Fruit fly (Drosophila melanogaster) whole organism, prepupa: ENCODE results near the gene CG14346.

Experiments
- Blimp-1 ChIP-seq: fragments of 200-800 bp; sonication (Bioruptor generic); optimal IDR thresholded peaks from 3 replicates; lab custom pipeline; 2017; ENCODE audit warnings: missing biosample characterization, missing genetic modification characterization, mild to moderate bottlenecking, moderate library complexity, missing genetic modification reagents
- CG10631 ChIP-seq: fragments of 200-800 bp; sonication (Bioruptor generic); optimal IDR thresholded peaks from 2 replicates; lab custom pipeline; 2016; ENCODE audit warnings: missing biosample characterization, missing genetic modification characterization
- CG10669 ChIP-seq: fragments of 200-800 bp; sonication (Bioruptor generic); optimal IDR thresholded peaks from 3 replicates; lab custom pipeline; 2018; ENCODE audit warnings: missing biosample characterization, mild to moderate bottlenecking, missing genetic modification characterization, moderate library complexity
- CG11294 ChIP-seq: fragments of 200-800 bp; sonication (Bioruptor generic); IDR thresholded peaks from 2 replicates; pipeline ENCODE4 v1.3.6; 2022; ENCODE audit warnings: missing biosample characterization, missing genetic modification characterization
- CG11762 ChIP-seq: fragments of 200-800 bp; sonication (Bioruptor generic); optimal IDR thresholded peaks from 3 replicates; lab custom pipeline; 2016; ENCODE audit warnings: missing biosample characterization, missing genetic modification characterization; ENCODE audit not compliant: insufficient read depth
- CG11902 ChIP-seq: fragments of 200-800 bp; sonication (Bioruptor generic); optimal IDR thresholded peaks from 3 replicates; lab custom pipeline; 2016; ENCODE audit warnings: missing biosample characterization, missing genetic modification characterization
- CG15336 ChIP-seq: fragments of 200-800 bp; sonication (Bioruptor generic); IDR thresholded peaks from 2 replicates; pipeline ENCODE4 v1.3.6; 2022; ENCODE audit warnings: missing biosample characterization, missing genetic modification characterization
- CG1621 ChIP-seq: fragments of 200-800 bp; sonication (Bioruptor generic); optimal IDR thresholded peaks from 3 replicates; lab custom pipeline; 2018; ENCODE audit warnings: missing biosample characterization, mild to moderate bottlenecking, missing genetic modification characterization
- CG3032 ChIP-seq: fragments of 200-800 bp; optimal IDR thresholded peaks from 2 replicates; lab custom pipeline; 2019; ENCODE audit warnings: missing biosample characterization, mild to moderate bottlenecking, missing genetic modification characterization, moderate library complexity
- CG31627 ChIP-seq: fragments of 200-800 bp; sonication (Bioruptor generic); optimal IDR thresholded peaks from 3 replicates; lab custom pipeline; 2016; ENCODE audit warnings: missing biosample characterization, missing genetic modification characterization
- CG34406 ChIP-seq: fragments of 200-800 bp; sonication (Bioruptor generic); optimal IDR thresholded peaks from 3 replicates; lab custom pipeline; 2016; ENCODE audit warnings: missing biosample characterization, missing genetic modification characterization
- CG3919 ChIP-seq: fragments of 200-800 bp; sonication (Bioruptor generic); optimal IDR thresholded peaks from 3 replicates; lab custom pipeline; 2016; ENCODE audit warnings: missing biosample characterization, missing genetic modification characterization
- CG4318 ChIP-seq: fragments of 200-800 bp; sonication (Bioruptor generic); optimal IDR thresholded peaks from 3 replicates; lab custom pipeline; 2017; ENCODE audit warnings: missing biosample characterization, mild to moderate bottlenecking, missing genetic modification characterization
- CG6276 ChIP-seq: fragments of 200-800 bp; sonication (Bioruptor generic); optimal IDR thresholded peaks from 2 replicates; lab custom pipeline; 2017; ENCODE audit warnings: missing biosample characterization, mild to moderate bottlenecking, missing genetic modification characterization
- CG6792 ChIP-seq: fragments of 200-800 bp; sonication (Bioruptor generic); optimal IDR thresholded peaks from 3 replicates; lab custom pipeline; 2016; ENCODE audit warnings: missing biosample characterization, missing genetic modification characterization
- CG6808 ChIP-seq: fragments of 200-800 bp; sonication (Bioruptor generic); optimal IDR thresholded peaks from 3 replicates; lab custom pipeline; 2017; ENCODE audit warnings: missing biosample characterization, missing genetic modification characterization, mild to moderate bottlenecking, moderate library complexity, missing genetic modification reagents
- CG6854 ChIP-seq: fragments of 200-800 bp; sonication (Bioruptor generic); optimal IDR thresholded peaks from 2 replicates; lab custom pipeline; 2017; ENCODE audit warnings: missing biosample characterization, mild to moderate bottlenecking, missing genetic modification characterization
- CG7368 ChIP-seq: fragments of 200-800 bp; sonication (Bioruptor generic); optimal IDR thresholded peaks from 3 replicates; lab custom pipeline; 2016; ENCODE audit warnings: missing biosample characterization, missing genetic modification characterization
- CG8119 ChIP-seq: fragments of 200-800 bp; sonication (Bioruptor generic); IDR thresholded peaks from 3 replicates; pipeline ENCODE4 v1.3.6; 2022; ENCODE audit warnings: missing biosample characterization, missing genetic modification characterization
- CG8319 ChIP-seq: fragments of 200-800 bp; sonication (Bioruptor generic); optimal IDR thresholded peaks from 3 replicates; lab custom pipeline; 2016; ENCODE audit warnings: missing biosample characterization, missing genetic modification characterization
- CG8632 ChIP-seq: fragments of 200-800 bp; sonication (Bioruptor generic); optimal IDR thresholded peaks from 3 replicates; lab custom pipeline; 2016; ENCODE audit warnings: missing biosample characterization, missing genetic modification characterization
- CG9139 ChIP-seq: fragments of 200-800 bp; sonication (Bioruptor generic); optimal IDR thresholded peaks from 3 replicates; lab custom pipeline; 2017; ENCODE audit warnings: missing biosample characterization, mild to moderate bottlenecking, missing genetic modification characterization
- Eip75B ChIP-seq: fragments of 200-800 bp; sonication (Bioruptor generic); optimal IDR thresholded peaks from 3 replicates; lab custom pipeline; 2016; ENCODE audit warnings: missing biosample characterization, missing genetic modification characterization
- Ets21C ChIP-seq: fragments of 200-800 bp; sonication (Bioruptor generic); optimal IDR thresholded peaks from 3 replicates; lab custom pipeline; 2016; ENCODE audit warnings: missing biosample characterization, missing genetic modification characterization
- Ets96B ChIP-seq: fragments of 200-800 bp; optimal IDR thresholded peaks from 2 replicates; lab custom pipeline; 2019; ENCODE audit warnings: missing biosample characterization, mild to moderate bottlenecking, missing genetic modification characterization, moderate library complexity
- Hr38 ChIP-seq: sonication (Bioruptor generic); optimal IDR thresholded peaks from 2 replicates; lab custom pipeline; 2016; ENCODE audit warnings: missing biosample characterization, missing genetic modification characterization
- Hr39 ChIP-seq: fragments of 200-800 bp; sonication (Bioruptor generic); optimal IDR thresholded peaks from 2 replicates; lab custom pipeline; 2016; ENCODE audit warnings: missing biosample characterization, missing genetic modification characterization
- Lpt ChIP-seq: fragments of 200-800 bp; sonication (Bioruptor generic); optimal IDR thresholded peaks from 3 replicates; lab custom pipeline; 2016; ENCODE audit warnings: missing biosample characterization, missing genetic modification characterization
- Met ChIP-seq: fragments of 200-800 bp; sonication (Bioruptor generic); optimal IDR thresholded peaks from 3 replicates; lab custom pipeline; 2016; ENCODE audit warnings: missing biosample characterization, missing genetic modification characterization
- Smox ChIP-seq: fragments of 200-800 bp; sonication (Bioruptor generic); optimal IDR thresholded peaks from 3 replicates; lab custom pipeline; 2016; ENCODE audit warnings: missing biosample characterization, missing genetic modification characterization
- Sox102F ChIP-seq: fragments of 200-800 bp; sonication (Bioruptor generic); optimal IDR thresholded peaks from 2 replicates; lab custom pipeline; 2016; ENCODE audit warnings: missing biosample characterization, mild to moderate bottlenecking, missing genetic modification characterization
- Sox14 ChIP-seq: fragments of 200-800 bp; sonication (Bioruptor generic); optimal IDR thresholded peaks from 3 replicates; lab custom pipeline; 2016; ENCODE audit warnings: missing biosample characterization, missing genetic modification characterization
- achi ChIP-seq: fragments of 200-800 bp; sonication (Bioruptor generic); optimal IDR thresholded peaks from 3 replicates; lab custom pipeline; 2016; ENCODE audit warnings: missing biosample characterization, missing genetic modification characterization
- acj6 ChIP-seq: fragments of 200-800 bp; sonication (Bioruptor generic); optimal IDR thresholded peaks from 3 replicates; lab custom pipeline; 2016; ENCODE audit warnings: missing biosample characterization, missing genetic modification characterization
- cyc ChIP-seq: fragments of 200-800 bp; sonication (Bioruptor generic); optimal IDR thresholded peaks from 3 replicates; lab custom pipeline; 2016; ENCODE audit warnings: missing biosample characterization, missing genetic modification characterization
- dsx ChIP-seq: fragments of 200-800 bp; optimal IDR thresholded peaks from 3 replicates; lab custom pipeline; 2019; ENCODE audit warnings: missing biosample characterization, mild to moderate bottlenecking, missing genetic modification characterization, moderate library complexity; ENCODE audit not compliant: poor library complexity, severe bottlenecking
- eg ChIP-seq: fragments of 200-800 bp; sonication (Bioruptor generic); IDR thresholded peaks from 3 replicates; pipeline ENCODE4 v1.3.6; 2022; ENCODE audit warnings: missing biosample characterization, missing genetic modification characterization
- esn ChIP-seq: fragments of 200-800 bp; sonication (Bioruptor generic); optimal IDR thresholded peaks from 2 replicates; lab custom pipeline; 2016; ENCODE audit warnings: missing biosample characterization, mild to moderate bottlenecking, missing genetic modification characterization, moderate library complexity
- fd59A ChIP-seq: fragments of 200-800 bp; sonication (Bioruptor generic); optimal IDR thresholded peaks from 2 replicates; lab custom pipeline; 2017; ENCODE audit warnings: missing biosample characterization, mild to moderate bottlenecking, missing genetic modification characterization, missing genetic modification reagents
- fd85E ChIP-seq: fragments of 200-800 bp; sonication (Bioruptor generic); optimal IDR thresholded peaks from 3 replicates; lab custom pipeline; 2016; ENCODE audit warnings: missing biosample characterization, missing genetic modification characterization
- fkh ChIP-seq: fragments of 200-800 bp; sonication (Bioruptor generic); optimal IDR thresholded peaks from 3 replicates; lab custom pipeline; 2017; ENCODE audit warnings: missing biosample characterization, mild to moderate bottlenecking, missing genetic modification characterization, moderate library complexity
- lz ChIP-seq: fragments of 200-800 bp; sonication (Bioruptor generic); optimal IDR thresholded peaks from 3 replicates; lab custom pipeline; 2016; ENCODE audit warnings: missing biosample characterization, missing genetic modification characterization
- net ChIP-seq: fragments of 200-800 bp; sonication (Bioruptor generic); optimal IDR thresholded peaks from 3 replicates; lab custom pipeline; 2016; ENCODE audit warnings: missing biosample characterization, missing genetic modification characterization
- pdm3 ChIP-seq: fragments of 200-800 bp; sonication (Bioruptor generic); optimal IDR thresholded peaks from 3 replicates; lab custom pipeline; 2016; ENCODE audit warnings: missing biosample characterization, missing genetic modification characterization
- spab ChIP-seq: fragments of 200-800 bp; sonication (Bioruptor generic); optimal IDR thresholded peaks from 2 replicates; lab custom pipeline; 2017; ENCODE audit warnings: missing biosample characterization, mild to moderate bottlenecking, missing genetic modification characterization, missing genetic modification reagents
- ss ChIP-seq, 2 experiments: fragments of 200-800 bp; sonication (Bioruptor generic); optimal IDR thresholded peaks; 2 replicates in 1 of 2; 3 replicates in 1 of 2; lab custom pipeline; 2017 to 2018; ENCODE audit warnings: mild to moderate bottlenecking in 2 of 2, missing biosample characterization in 2 of 2, missing genetic modification characterization in 2 of 2, moderate library complexity in 1 of 2
- svp ChIP-seq: fragments of 200-800 bp; sonication (Bioruptor generic); peaks from one replicate; lab custom pipeline; 2016; ENCODE audit warnings: missing biosample characterization, missing genetic modification characterization
- topi ChIP-seq: fragments of 200-800 bp; sonication (Bioruptor generic); optimal IDR thresholded peaks from 3 replicates; lab custom pipeline; 2016; ENCODE audit warnings: missing biosample characterization, missing genetic modification characterization

The CG14346 gene

DNA sequence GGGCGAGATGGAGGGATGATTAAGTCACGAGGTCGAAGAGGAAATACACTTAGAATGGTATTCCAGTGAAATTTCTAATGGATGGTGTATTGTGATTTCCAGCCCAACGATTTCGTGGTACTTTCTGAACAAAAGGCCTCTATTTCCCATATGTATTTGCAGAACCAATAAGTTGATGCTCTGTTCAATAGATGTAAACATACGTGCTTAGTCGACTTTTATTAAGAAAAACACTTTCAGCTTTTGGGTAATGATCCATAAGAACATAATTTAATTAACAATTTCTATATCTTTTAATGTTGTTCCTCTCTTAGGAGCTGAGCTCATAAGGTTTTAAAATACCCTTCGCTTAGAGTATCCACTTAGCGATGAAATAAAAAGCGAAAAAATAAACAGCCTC is 37.8 kb downstream of the CG14346 start (continued):
- TF ChIP-seq ss (GFP tag; optimal IDR thresholded peaks at IDR 0.05; lab: Kevin White, UChicago) (peak in 1 of 2 experiments; percentile 51), CG3919 (GFP tag; lab: Kevin White, UChicago) (peak; percentile 40), eg (GFP tag; lab: Robert Waterston, UW) (no peak), CG10669 (GFP tag; lab: Kevin White, UChicago) (peak; percentile 20), Ets21C (GFP tag; lab: Kevin White, UChicago) (peak; percentile 20), esn (peak; percentile 59), CG34406 (GFP tag; lab: Kevin White, UChicago) (peak; percentile 42), CG3032 (tag; lab: Kevin White, UChicago) (peak; percentile 18), Sox14 (GFP tag; lab: Kevin White, UChicago) (peak; percentile 30), pdm3 (peak; percentile 35), net (no peak), Met (GFP tag; lab: Kevin White, UChicago) (peak; percentile 57), topi (GFP tag; lab: Kevin White, UChicago) (peak; percentile 56), fd59A (GFP tag; lab: Kevin White, UChicago) (peak; percentile 41), CG8632 (GFP tag; lab: Kevin White, UChicago) (peak; percentile 31), CG15336 (no peak), Ets96B (tag; lab: Kevin White, UChicago) (peak; percentile 34), lz (GFP tag; lab: Kevin White, UChicago) (peak; percentile 45), CG6792 (GFP tag; lab: Kevin White, UChicago) (peak; percentile 49), CG9139 (GFP tag; lab: Kevin White, UChicago) (peak; percentile 8), cyc (peak; percentile 28), svp (GFP tag; lab: Kevin White, UChicago) (peak; percentile 83)

DNA sequence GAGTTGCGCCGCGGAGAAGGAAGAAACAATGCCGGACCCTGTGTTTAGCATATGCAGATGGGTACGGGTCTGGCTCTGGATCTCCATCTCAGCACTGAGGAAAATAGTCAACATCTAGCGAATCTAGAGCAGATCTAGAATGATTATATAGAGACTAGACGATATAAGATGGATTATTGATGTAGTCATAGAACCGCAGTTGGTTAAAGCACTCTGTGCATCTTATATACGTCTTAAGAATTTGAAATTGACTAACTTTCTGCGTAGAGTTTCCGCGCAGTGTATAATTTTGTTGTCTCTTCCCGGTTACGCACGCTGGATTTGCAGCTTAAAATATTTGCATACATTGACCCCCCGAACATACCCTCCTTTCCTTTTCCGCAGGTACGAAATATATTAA is 41.9 kb downstream of the CG14346 start:
- TF ChIP-seq CG7368 (peak; percentile 25), CG34406 (GFP tag; lab: Kevin White, UChicago) (peak; percentile 40), Blimp-1 (GFP tag; lab: Kevin White, UChicago) (no peak), cyc (peak; percentile 58), CG3919 (GFP tag; lab: Kevin White, UChicago) (peak; percentile 58), spab (peak; percentile 47), fkh (no peak), pdm3 (peak; percentile 36), CG6276 (GFP tag; lab: Kevin White, UChicago) (no peak), CG1621 (tag; lab: Kevin White, UChicago) (peak; percentile 68), CG8632 (GFP tag; lab: Kevin White, UChicago) (no peak), CG4318 (no peak), CG8119 (GFP tag; lab: Robert Waterston, UW) (no peak), CG31627 (GFP tag; lab: Kevin White, UChicago) (peak; percentile 54), dsx (GFP tag; lab: Kevin White, UChicago) (peak; percentile 38), CG6808 (peak; percentile 57), Smox (GFP tag; lab: Kevin White, UChicago) (peak; percentile 58), fd85E (GFP tag; lab: Kevin White, UChicago) (no peak), CG11762 (GFP tag; lab: Kevin White, UChicago) (no peak), Ets21C (GFP tag; lab: Kevin White, UChicago) (peak; percentile 36), CG6854 (GFP tag; lab: Kevin White, UChicago) (no peak), CG10631 (GFP tag; lab: Kevin White, UChicago) (peak; percentile 67), achi (peak; percentile 27), CG8319 (GFP tag; lab: Kevin White, UChicago) (no peak), esn (peak; percentile 58), CG6792 (GFP tag; lab: Kevin White, UChicago) (peak; percentile 31), Eip75B (GFP tag; lab: Kevin White, UChicago) (peak; percentile 21), acj6 (GFP tag; lab: Kevin White, UChicago) (peak; percentile 48), CG11294 (GFP tag; lab: Robert Waterston, UW) (no peak), Hr39 (peak; percentile 51), eg (GFP tag; lab: Robert Waterston, UW) (no peak), Hr38 (GFP tag; lab: Kevin White, UChicago) (no peak), CG3032 (tag; lab: Kevin White, UChicago) (peak; percentile 37), CG10669 (GFP tag; lab: Kevin White, UChicago) (peak; percentile 37), Sox102F (peak; percentile 51), Sox14 (GFP tag; lab: Kevin White, UChicago) (peak; percentile 68), CG11902 (peak; percentile 4), CG15336 (no peak), fd59A (GFP tag; lab: Kevin White, UChicago) (peak; percentile 59), Lpt (GFP tag; lab: Kevin White, UChicago) (peak; percentile 17)
